Worm (Caenorhabditis elegans) whole organism, early embryonic: Measurements from ENCODE around the gene F49F1.9.

Experiments
- B0310.2 ChIP-seq: sonication (generic microtip); optimal IDR thresholded peaks from 2 replicates; lab custom pipeline; 2016; ENCODE audit warnings: mild to moderate bottlenecking, missing genetic modification characterization, missing compliant biosample characterization
- ama-1 ChIP-seq: fragments of 150-350 bp; optimal IDR thresholded peaks from 2 replicates; lab custom pipeline; 2014
- flt-1 ChIP-seq: fragments of 200-800 bp; sonication (Bioruptor generic); IDR thresholded peaks from 2 replicates; pipeline ENCODE4 v1.3.6; 2022; ENCODE audit warnings: missing genetic modification characterization, missing compliant biosample characterization
- hmbx-1 ChIP-seq: sonication (generic microtip); optimal IDR thresholded peaks from 2 replicates; lab custom pipeline; 2016; ENCODE audit warnings: mild to moderate bottlenecking, missing genetic modification characterization, missing compliant biosample characterization
- pes-1 ChIP-seq: fragments of 200-800 bp; sonication (Bioruptor generic); IDR thresholded peaks from 2 replicates; pipeline ENCODE4 v1.3.6; 2022; ENCODE audit warnings: missing genetic modification reagents, missing genetic modification characterization, missing compliant biosample characterization
- tbx-11 ChIP-seq: fragments of 200-800 bp; sonication (Bioruptor generic); IDR thresholded peaks from 2 replicates; pipeline ENCODE4 v1.3.6; 2022; ENCODE audit warnings: missing genetic modification characterization, missing compliant biosample characterization
- tbx-37 ChIP-seq: fragments of 200-800 bp; sonication (Bioruptor generic); conservative IDR thresholded peaks from 2 replicates; pipeline ENCODE4 v1.3.6; 2022; ENCODE audit warnings: missing genetic modification reagents, missing genetic modification characterization, missing compliant biosample characterization

DNA sequence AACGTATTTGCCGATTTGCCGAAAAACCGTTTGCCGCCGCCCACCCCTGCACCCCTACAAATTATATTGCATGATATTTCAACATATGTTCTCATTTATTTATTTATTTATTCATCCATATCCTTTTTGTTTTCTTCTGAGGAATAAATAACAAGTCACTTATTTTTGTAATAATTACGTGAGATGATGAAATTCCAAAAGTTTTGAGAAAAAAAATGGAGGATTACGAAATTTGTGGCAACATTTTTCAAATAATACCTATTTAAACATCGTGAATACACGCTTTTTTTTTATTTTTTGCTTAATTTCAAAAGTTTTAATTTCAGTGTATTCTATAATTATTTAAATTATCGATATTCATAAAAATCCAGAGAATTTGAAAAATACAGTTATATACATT is 40.4 kb downstream of the F49F1.9 start:
- TF ChIP-seq tbx-11 (GFP tag; lab: Robert Waterston, UW) (no peak), ama-1 (no peak), B0310.2 (no peak), hmbx-1 (tag; lab: Kevin White, UChicago) (no peak), flt-1 (GFP tag; lab: Robert Waterston, UW) (no peak), tbx-37 (no peak), pes-1 (GFP tag; lab: Robert Waterston, UW) (no peak)
